Fruit fly (Drosophila melanogaster): ENCODE results near the gene CG45101.

Gene CG45101

DNA sequence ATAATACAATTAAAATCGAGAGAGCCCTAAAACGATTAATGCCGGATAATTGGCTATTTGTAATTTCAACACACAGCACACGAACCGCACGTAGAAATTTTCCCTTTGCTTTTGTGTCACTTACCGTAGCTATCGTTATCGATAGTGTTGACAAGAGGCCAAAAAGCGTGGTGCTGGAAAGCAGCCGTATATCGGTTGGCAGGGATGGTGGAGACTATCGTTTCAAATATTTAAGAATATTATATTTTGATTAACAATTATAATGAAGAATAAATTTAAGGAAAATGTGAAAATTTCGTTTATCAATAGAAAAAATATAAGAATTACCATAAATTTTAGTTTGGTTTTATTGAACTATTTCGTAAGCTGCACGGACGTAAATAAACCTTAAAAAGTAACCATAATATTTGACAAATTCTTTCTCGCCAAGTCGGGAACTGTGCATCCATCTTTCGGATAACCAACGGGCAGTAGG, 28.3 kb downstream of the CG45101 start, which contains the start of gene JIL-1 (continued):
- peak; percentile 38 for TF ChIP-seq Ssrp (tag; optimal IDR thresholded peaks at IDR 0.05)
- no peak for TF ChIP-seq crol (GFP tag; IDR thresholded peaks at IDR 0.05)
- peak; percentile 92 for TF ChIP-seq Bgb (GFP tag; IDR thresholded peaks at IDR 0.05; ENCODE audit: partially characterized antibody)
- TF ChIP-seq CG2116 (GFP tag; optimal IDR thresholded peaks at IDR 0.05): peak; percentile 58
- peak; percentile 78 for TF ChIP-seq ci (GFP tag; IDR thresholded peaks at IDR 0.05)
- TF ChIP-seq fd102C (GFP tag; optimal IDR thresholded peaks at IDR 0.05): no peak
- no peak for TF ChIP-seq pros (GFP tag; optimal IDR thresholded peaks at IDR 0.05)
- peak; percentile 55 for TF ChIP-seq CG17829 (tag; optimal IDR thresholded peaks at IDR 0.05)
- TF ChIP-seq Blimp-1 (GFP tag; optimal IDR thresholded peaks at IDR 0.05): peak; percentile 39
- TF ChIP-seq CG12391 (tag; optimal IDR thresholded peaks at IDR 0.05): peak; percentile 71
- TF ChIP-seq ap (GFP tag; IDR thresholded peaks at IDR 0.05): no peak
- no peak for TF ChIP-seq disco-r (GFP tag; optimal IDR thresholded peaks at IDR 0.05)
- TF ChIP-seq CG7271 (tag; optimal IDR thresholded peaks at IDR 0.05): no peak
- no peak for TF ChIP-seq gcm (GFP tag; optimal IDR thresholded peaks at IDR 0.05)
- peak; percentile 70 for TF ChIP-seq MESR4 (GFP tag; optimal IDR thresholded peaks at IDR 0.05)
- no peak for TF ChIP-seq CkIIα-i1 (GFP tag; IDR thresholded peaks at IDR 0.05)
- TF ChIP-seq Lhr (GFP tag; optimal IDR thresholded peaks at IDR 0.05): no peak
- peak; percentile 47 for TF ChIP-seq slou (GFP tag; optimal IDR thresholded peaks at IDR 0.05)
- peak; percentile 49 for TF ChIP-seq E2f2 (GFP tag; IDR thresholded peaks at IDR 0.05)
- TF ChIP-seq Xbp1 (GFP tag; optimal IDR thresholded peaks at IDR 0.05): peak; percentile 76
- no peak for TF ChIP-seq kni (GFP tag; optimal IDR thresholded peaks at IDR 0.05)
- no peak for TF ChIP-seq jigr1 (GFP tag; IDR thresholded peaks at IDR 0.05)
- TF ChIP-seq CG15479 (GFP tag; optimal IDR thresholded peaks at IDR 0.05): no peak
- peak; percentile 36 for TF ChIP-seq dmrt11E (tag; optimal IDR thresholded peaks at IDR 0.05)
- peak; percentile 67; the same call in 2 of the 4 replicates for TF ChIP-seq chinmo (GFP tag; IDR thresholded peaks at IDR 0.05; ENCODE audit: partially characterized antibody)
- TF ChIP-seq D19B (GFP tag; optimal IDR thresholded peaks at IDR 0.05): no peak
- TF ChIP-seq CG11456 (GFP tag; IDR thresholded peaks at IDR 0.05): peak; percentile 84
- TF ChIP-seq sob (GFP tag; IDR thresholded peaks at IDR 0.05): peak; percentile 93
- no peak for TF ChIP-seq danr (GFP tag; IDR thresholded peaks at IDR 0.05)
- peak; percentile 52 for TF ChIP-seq CG4820 (GFP tag; optimal IDR thresholded peaks at IDR 0.05)
- no peak for TF ChIP-seq CG17612 (GFP tag; IDR thresholded peaks at IDR 0.05)
- TF ChIP-seq odd (GFP tag; optimal IDR thresholded peaks at IDR 0.05): no peak
- no peak for TF ChIP-seq Side (GFP tag; optimal IDR thresholded peaks at IDR 0.05)
- TF ChIP-seq btn (GFP tag; optimal IDR thresholded peaks at IDR 0.05): no peak
- no peak for TF ChIP-seq sd (tag; optimal IDR thresholded peaks at IDR 0.05)
- peak; percentile 76; the same call in 1 of the 2 replicates for TF ChIP-seq lmd (GFP tag; IDR thresholded peaks at IDR 0.05)
- TF ChIP-seq h (optimal IDR thresholded peaks at IDR 0.05): no peak
- TF ChIP-seq lilli (GFP tag; optimal IDR thresholded peaks at IDR 0.05): peak; percentile 76
- peak; percentile 64 for TF ChIP-seq sna (GFP tag; IDR thresholded peaks at IDR 0.05; ENCODE audit: partially characterized antibody)
- no peak for TF ChIP-seq Hand (GFP tag; optimal IDR thresholded peaks at IDR 0.05)
- peak; percentile 83 for TF ChIP-seq CG34224 (GFP tag; IDR thresholded peaks at IDR 0.05; ENCODE audit: partially characterized antibody)
- TF ChIP-seq CG9876 (GFP tag; optimal IDR thresholded peaks at IDR 0.05): no peak
- no peak for TF ChIP-seq wek (GFP tag; optimal IDR thresholded peaks at IDR 0.05)
- TF ChIP-seq CG4617 (GFP tag; optimal IDR thresholded peaks at IDR 0.05; ENCODE audit: borderline replicate concordance): peak; percentile 9
- TF ChIP-seq CG7357 (GFP tag; IDR thresholded peaks at IDR 0.05): 0 out of 3 replicates have a peak, but pooled peaks have one; percentile 45
- TF ChIP-seq Gug (GFP tag; IDR thresholded peaks at IDR 0.05): peak; percentile 80
- no peak for TF ChIP-seq CG8765 (GFP tag; IDR thresholded peaks at IDR 0.05)
- peak; percentile 89 for TF ChIP-seq CG16813 (GFP tag; IDR thresholded peaks at IDR 0.05; ENCODE audit: partially characterized antibody)
- TF ChIP-seq Myb (GFP tag; optimal IDR thresholded peaks at IDR 0.05): peak; percentile 31
- peak; percentile 50 for TF ChIP-seq rib (GFP tag; IDR thresholded peaks at IDR 0.05)
- TF ChIP-seq mirr (GFP tag; optimal IDR thresholded peaks at IDR 0.05): no peak

Measured in whole organism, embryonic.